In the genomic region with DNA sequence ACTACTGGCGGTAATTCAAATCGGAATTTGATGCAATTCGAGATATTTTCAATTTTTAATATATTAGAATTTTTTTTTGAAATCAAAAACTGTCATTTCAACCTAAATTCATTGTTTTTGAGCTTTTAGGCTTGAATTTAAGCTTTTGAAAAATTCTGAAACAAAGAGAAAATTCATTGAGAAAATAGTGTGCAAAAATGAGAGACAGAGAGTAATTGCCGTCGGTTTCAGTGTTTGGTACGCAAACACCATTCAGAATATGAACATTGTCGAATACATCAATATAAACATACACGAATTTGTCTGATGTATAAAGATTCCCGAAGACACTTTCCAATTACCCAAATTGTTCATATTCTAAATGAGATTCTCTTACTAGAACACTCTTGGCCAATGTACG, we compare ENCODE assay signal across 4 worm cellular contexts.
TF ChIP-seq lines count a peak whose summit lies in the region.

No protein-coding gene starts in this region.

TF ChIP-seq in whole organism, L1 larva, 84 proteins besides CTCF, POLR2A, EP300 and RAD21 (continues in another document):
- TF ChIP-seq nhr-28 (tag; optimal IDR thresholded peaks at IDR 0.05; lab: Kevin White, UChicago) = no peak
- no peak for TF ChIP-seq xbp-1 (tag; optimal IDR thresholded peaks at IDR 0.05; lab: Kevin White, UChicago)
- peak; percentile 23 for TF ChIP-seq nhr-71 (tag; optimal IDR thresholded peaks at IDR 0.05; lab: Kevin White, UChicago)
- no peak for TF ChIP-seq jun-1 (tag; optimal IDR thresholded peaks at IDR 0.05; lab: Kevin White, UChicago)
- TF ChIP-seq vab-15 (tag; optimal IDR thresholded peaks at IDR 0.05; lab: Kevin White, UChicago) = no peak
- no peak for TF ChIP-seq unc-86 (tag; optimal IDR thresholded peaks at IDR 0.05; lab: Kevin White, UChicago)
- TF ChIP-seq snpc-4 (tag; optimal IDR thresholded peaks at IDR 0.05; lab: Kevin White, UChicago) = no peak
- no peak for TF ChIP-seq aly-2 (tag; optimal IDR thresholded peaks at IDR 0.05; lab: Kevin White, UChicago)
- no peak for TF ChIP-seq lin-39 (tag; optimal IDR thresholded peaks at IDR 0.05; lab: Kevin White, UChicago)
- TF ChIP-seq zag-1 (tag; optimal IDR thresholded peaks at IDR 0.05; lab: Kevin White, UChicago) = no peak
- TF ChIP-seq lin-13 (GFP tag; optimal IDR thresholded peaks at IDR 0.05; lab: Kevin White, UChicago) = no peak
- TF ChIP-seq efl-1 (optimal IDR thresholded peaks at IDR 0.05; lab: Kevin White, UChicago) = peak in 1 of 2 experiments; percentile 58
- TF ChIP-seq efl-1 (GFP tag; optimal IDR thresholded peaks at IDR 0.05 in 1 of 2; lab: Kevin White, UChicago) = peak; percentile 61 to 94
- peak in 1 of 2 experiments; percentile 26 for TF ChIP-seq lsy-2 (tag; optimal IDR thresholded peaks at IDR 0.05; lab: Kevin White, UChicago)
- TF ChIP-seq fkh-4 (tag; optimal IDR thresholded peaks at IDR 0.05; lab: Kevin White, UChicago; ENCODE audit: borderline replicate concordance) = no peak
- peak; percentile 27 for TF ChIP-seq snu-23 (GFP tag; optimal IDR thresholded peaks at IDR 0.05; lab: Kevin White, UChicago)
- no peak for TF ChIP-seq alr-1 (tag; optimal IDR thresholded peaks at IDR 0.05; lab: Kevin White, UChicago; ENCODE audit: borderline replicate concordance)
- TF ChIP-seq ama-1 (optimal IDR thresholded peaks at IDR 0.05; lab: Kevin White, UChicago) = no peak
- TF ChIP-seq ceh-90 (tag; optimal IDR thresholded peaks at IDR 0.05; lab: Kevin White, UChicago) = no peak
- TF ChIP-seq swsn-7 (tag; optimal IDR thresholded peaks at IDR 0.05; lab: Kevin White, UChicago) = no peak
- peak; percentile 0 to 48 for TF ChIP-seq lin-35 (GFP tag; optimal IDR thresholded peaks at IDR 0.05; lab: Kevin White, UChicago)
- TF ChIP-seq ceh-82 (tag; optimal IDR thresholded peaks at IDR 0.05; lab: Kevin White, UChicago) = no peak

TF ChIP-seq in whole organism, L2 larva, 48 proteins besides CTCF, POLR2A, EP300 and RAD21:
- TF ChIP-seq unc-55 (GFP tag; optimal IDR thresholded peaks at IDR 0.05; lab: Kevin White, UChicago) (peak; percentile 52), nhr-21 (tag; optimal IDR thresholded peaks at IDR 0.05; lab: Kevin White, UChicago) (no peak)

TF ChIP-seq in whole organism, L3 larva, 47 proteins besides CTCF, POLR2A, EP300 and RAD21:
- TF ChIP-seq elt-3 (tag; optimal IDR thresholded peaks at IDR 0.05; lab: Kevin White, UChicago) = no peak
- TF ChIP-seq ztf-11 (tag; optimal IDR thresholded peaks at IDR 0.05; lab: Kevin White, UChicago) = no peak
- TF ChIP-seq lin-15B (tag; optimal IDR thresholded peaks at IDR 0.05; lab: Kevin White, UChicago) = peak; percentile 4

TF ChIP-seq in whole organism, young adult, 124 proteins besides CTCF, POLR2A, EP300 and RAD21:
- TF ChIP-seq T26A5.8 (tag; optimal IDR thresholded peaks at IDR 0.05; lab: Kevin White, UChicago) (no peak), lin-26 (GFP tag; IDR thresholded peaks at IDR 0.05; lab: Robert Waterston, UW) (no peak), lir-1 (GFP tag; conservative IDR thresholded peaks at IDR 0.05; lab: Robert Waterston, UW) (no peak), hmg-1.2 (GFP tag; IDR thresholded peaks at IDR 0.05; lab: Robert Waterston, UW) (peak; percentile 83)
